Fruit fly (Drosophila melanogaster) whole organism, embryonic: ENCODE data around the gene Jon66Cii.

Source experiments
- B-H1 ChIP-seq: fragments of 200-800 bp; sonication (Bioruptor generic); IDR thresholded peaks from 3 replicates; pipeline ENCODE4 v1.3.6; 2022; ENCODE audit warnings: missing biosample characterization, missing genetic modification characterization
- BEAF-32 ChIP-seq: fragments of 200-800 bp; sonication (Bioruptor generic); optimal IDR thresholded peaks from 3 replicates; lab custom pipeline; 2017; ENCODE audit warnings: missing biosample characterization, missing genetic modification characterization, mild to moderate bottlenecking, moderate library complexity, missing genetic modification reagents
- CG10274 ChIP-seq: fragments of 200-800 bp; sonication (Bioruptor generic); optimal IDR thresholded peaks from 3 replicates; lab custom pipeline; 2017; ENCODE audit warnings: missing biosample characterization, mild to moderate bottlenecking, missing genetic modification characterization
- CG10654 ChIP-seq: fragments of 200-800 bp; sonication (Bioruptor generic); optimal IDR thresholded peaks from 2 replicates; lab custom pipeline; 2016; ENCODE audit warnings: missing biosample characterization, missing genetic modification characterization
- CG11085 ChIP-seq: fragments of 200-800 bp; sonication (Bioruptor generic); IDR thresholded peaks from 2 replicates; pipeline ENCODE4 v1.3.6; 2022; ENCODE audit warnings: missing biosample characterization, missing genetic modification characterization
- CG12769 ChIP-seq: fragments of 200-800 bp; sonication (Bioruptor generic); optimal IDR thresholded peaks from 2 replicates; lab custom pipeline; 2019; ENCODE audit warnings: missing biosample characterization, mild to moderate bottlenecking, missing genetic modification characterization, moderate library complexity
- CG14860 ChIP-seq: fragments of 200-800 bp; sonication (Bioruptor generic); IDR thresholded peaks from 3 replicates; pipeline ENCODE4 v1.3.6; 2022; ENCODE audit warnings: missing biosample characterization, missing genetic modification characterization; ENCODE audit not compliant: partially characterized antibody
- CG15514 ChIP-seq: fragments of 200-800 bp; sonication (Bioruptor generic); optimal IDR thresholded peaks from 3 replicates; lab custom pipeline; 2017; ENCODE audit warnings: missing biosample characterization, missing genetic modification characterization, mild to moderate bottlenecking, moderate library complexity, missing genetic modification reagents
- CG17568 ChIP-seq: fragments of 200-800 bp; sonication (Bioruptor generic); optimal IDR thresholded peaks from 2 replicates; lab custom pipeline; 2018; ENCODE audit warnings: missing biosample characterization, mild to moderate bottlenecking, missing genetic modification characterization, moderate library complexity
- CG17912 ChIP-seq: fragments of 200-800 bp; sonication (Bioruptor generic); optimal IDR thresholded peaks from 2 replicates; lab custom pipeline; 2018; ENCODE audit warnings: missing biosample characterization, mild to moderate bottlenecking, missing genetic modification characterization
- CG18262 ChIP-seq: fragments of 200-800 bp; optimal IDR thresholded peaks from 3 replicates; lab custom pipeline; 2019; ENCODE audit warnings: missing biosample characterization, mild to moderate bottlenecking, missing genetic modification characterization, moderate library complexity
- CG18476 ChIP-seq: fragments of 200-800 bp; sonication (Bioruptor generic); optimal IDR thresholded peaks from 2 replicates; lab custom pipeline; 2016; ENCODE audit warnings: missing biosample characterization, mild to moderate bottlenecking, missing genetic modification characterization
- CG2202 ChIP-seq: fragments of 200-800 bp; sonication (Bioruptor generic); optimal IDR thresholded peaks from 2 replicates; lab custom pipeline; 2018; ENCODE audit warnings: missing biosample characterization, mild to moderate bottlenecking, missing genetic modification characterization
- CG2712 ChIP-seq: fragments of 200-800 bp; optimal IDR thresholded peaks from 3 replicates; lab custom pipeline; 2019; ENCODE audit warnings: missing biosample characterization, mild to moderate bottlenecking, missing genetic modification characterization, moderate library complexity
- CG2889 ChIP-seq: fragments of 200-800 bp; sonication (Bioruptor generic); IDR thresholded peaks from 3 replicates; pipeline ENCODE4 v1.3.6; 2022; ENCODE audit warnings: missing biosample characterization, missing genetic modification characterization
- CG30403 ChIP-seq: fragments of 200-800 bp; sonication (Bioruptor generic); optimal IDR thresholded peaks from 3 replicates; lab custom pipeline; 2016; ENCODE audit warnings: missing biosample characterization, missing genetic modification characterization
- CG34422 ChIP-seq: fragments of 200-800 bp; sonication (Bioruptor generic); IDR thresholded peaks from 3 replicates; pipeline ENCODE4 v1.3.6; 2022; ENCODE audit warnings: missing biosample characterization, missing genetic modification characterization
- CG8388 ChIP-seq: fragments of 200-800 bp; sonication (Bioruptor generic); optimal IDR thresholded peaks from 2 replicates; lab custom pipeline; 2019; ENCODE audit warnings: missing biosample characterization, mild to moderate bottlenecking, missing genetic modification characterization, moderate library complexity
- CG8944 ChIP-seq: fragments of 200-800 bp; sonication (Bioruptor generic); optimal IDR thresholded peaks from 3 replicates; lab custom pipeline; 2016; ENCODE audit warnings: missing biosample characterization, missing genetic modification characterization
- CG9609 ChIP-seq: fragments of 200-800 bp; sonication (Bioruptor generic); optimal IDR thresholded peaks from 3 replicates; lab custom pipeline; 2016; ENCODE audit warnings: missing biosample characterization, missing genetic modification characterization
- CG9797 ChIP-seq: fragments of 200-800 bp; sonication (Bioruptor generic); optimal IDR thresholded peaks from 3 replicates; lab custom pipeline; 2018; ENCODE audit warnings: missing biosample characterization, mild to moderate bottlenecking, missing genetic modification characterization
- CHES-1-like ChIP-seq: fragments of 200-800 bp; sonication (Bioruptor generic); optimal IDR thresholded peaks from 2 replicates; lab custom pipeline; 2016; ENCODE audit warnings: missing biosample characterization, missing genetic modification characterization
- Camta ChIP-seq: fragments of 200-800 bp; sonication (Bioruptor generic); optimal IDR thresholded peaks from 2 replicates; lab custom pipeline; 2016; ENCODE audit warnings: missing biosample characterization, missing genetic modification characterization
- Chrac-16 ChIP-seq: fragments of 200-800 bp; sonication (Bioruptor generic); optimal IDR thresholded peaks from 3 replicates; lab custom pipeline; 2016; ENCODE audit warnings: missing biosample characterization, missing genetic modification characterization
- CkIIα-i1 ChIP-seq: fragments of 200-800 bp; sonication (Bioruptor generic); IDR thresholded peaks from 2 replicates; pipeline ENCODE4 v1.3.6; 2022; ENCODE audit warnings: missing biosample characterization, missing genetic modification characterization
- D ChIP-seq, 2 experiments: fragments of 200-800 bp in 1 of 2; fragments of >200 bp in 1 of 2; sonication (Bioruptor generic) in 1 of 2; optimal IDR thresholded peaks; 2 replicates in 1 of 2; 3 replicates in 1 of 2; lab custom pipeline; 2017; ENCODE audit warnings: mild to moderate bottlenecking in 1 of 2, missing biosample characterization in 1 of 2, missing genetic modification characterization in 1 of 2, missing genetic modification reagents in 1 of 2
- Dp ChIP-seq: fragments of 200-800 bp; sonication (Bioruptor generic); optimal IDR thresholded peaks from 2 replicates; lab custom pipeline; 2018; ENCODE audit warnings: missing biosample characterization, mild to moderate bottlenecking, missing genetic modification characterization, moderate library complexity
- Lhr ChIP-seq: fragments of 200-800 bp; sonication (Bioruptor generic); optimal IDR thresholded peaks from 3 replicates; lab custom pipeline; 2017; ENCODE audit warnings: mild to moderate bottlenecking, missing biosample characterization, missing genetic modification reagents, missing genetic modification characterization
- Lpt ChIP-seq: fragments of >200 bp; optimal IDR thresholded peaks from 2 replicates; lab custom pipeline; 2018; ENCODE audit warnings: missing biosample characterization, missing genetic modification characterization
- Med ChIP-seq: fragments of 200-800 bp; sonication (Bioruptor generic); peaks from one replicate; lab custom pipeline; 2016; ENCODE audit warnings: missing biosample characterization, missing genetic modification characterization, mild to moderate bottlenecking, inconsistent platforms, moderate library complexity
- Oaz ChIP-seq: fragments of 200-800 bp; sonication (Bioruptor generic); IDR thresholded peaks from 2 replicates; pipeline ENCODE4 v1.3.6; 2022; ENCODE audit warnings: missing biosample characterization, missing genetic modification characterization
- Pdp1 ChIP-seq, 2 experiments: fragments of 200-800 bp; sonication (Bioruptor generic); optimal IDR thresholded peaks; 3 replicates each; lab custom pipeline; 2016; ENCODE audit warnings: missing biosample characterization in 2 of 2, missing genetic modification characterization in 2 of 2, mild to moderate bottlenecking in 1 of 2, moderate library complexity in 1 of 2
- Sin3A ChIP-seq: fragments of >200 bp; optimal IDR thresholded peaks from 2 replicates; lab custom pipeline; 2018
- Spps ChIP-seq: fragments of 200-800 bp; sonication (Bioruptor generic); optimal IDR thresholded peaks from 2 replicates; lab custom pipeline; 2018; ENCODE audit warnings: missing biosample characterization, mild to moderate bottlenecking, missing genetic modification characterization
- ac ChIP-seq: fragments of 200-800 bp; sonication (Bioruptor generic); optimal IDR thresholded peaks from 3 replicates; lab custom pipeline; 2017; ENCODE audit warnings: missing biosample characterization, mild to moderate bottlenecking, missing genetic modification characterization
- ara ChIP-seq: fragments of 200-800 bp; sonication (Bioruptor generic); IDR thresholded peaks from 2 replicates; pipeline ENCODE4 v1.3.6; 2022; ENCODE audit warnings: missing biosample characterization, missing genetic modification characterization
- dan ChIP-seq: fragments of 200-800 bp; sonication (Bioruptor generic); IDR thresholded peaks from 2 replicates; pipeline ENCODE4 v1.3.6; 2022; ENCODE audit warnings: missing biosample characterization, missing genetic modification characterization
- dmrt11E ChIP-seq: fragments of 200-800 bp; sonication (Bioruptor generic); optimal IDR thresholded peaks from 3 replicates; lab custom pipeline; 2018; ENCODE audit warnings: missing biosample characterization, mild to moderate bottlenecking, missing genetic modification characterization, moderate library complexity
- gcm2 ChIP-seq: fragments of 200-800 bp; sonication (Bioruptor generic); optimal IDR thresholded peaks from 2 replicates; lab custom pipeline; 2016; ENCODE audit warnings: missing biosample characterization, missing genetic modification characterization
- gro ChIP-seq: fragments of 200-800 bp; sonication (Bioruptor generic); optimal IDR thresholded peaks from 2 replicates; lab custom pipeline; 2016; ENCODE audit warnings: missing biosample characterization, missing genetic modification characterization
- schlank ChIP-seq: fragments of 200-800 bp; sonication (Bioruptor generic); optimal IDR thresholded peaks from 2 replicates; lab custom pipeline; 2018; ENCODE audit warnings: missing biosample characterization, mild to moderate bottlenecking, missing genetic modification characterization
- sug ChIP-seq: fragments of 200-800 bp; optimal IDR thresholded peaks from 2 replicates; lab custom pipeline; 2019; ENCODE audit warnings: missing biosample characterization, mild to moderate bottlenecking, missing genetic modification characterization, moderate library complexity
- tio ChIP-seq: fragments of 200-800 bp; sonication (Bioruptor generic); optimal IDR thresholded peaks from 2 replicates; lab custom pipeline; 2017; ENCODE audit warnings: missing biosample characterization, missing genetic modification characterization, inconsistent platforms
- tll ChIP-seq, 2 experiments: fragments of 200-800 bp in 1 of 2; fragments of >200 bp in 1 of 2; sonication (Bioruptor generic) in 1 of 2; optimal IDR thresholded peaks; 2 replicates each; lab custom pipeline; 2017 to 2019; ENCODE audit warnings: missing biosample characterization in 2 of 2, missing genetic modification characterization in 2 of 2, mild to moderate bottlenecking in 1 of 2, moderate library complexity in 1 of 2
- trem ChIP-seq: fragments of 200-800 bp; optimal IDR thresholded peaks from 3 replicates; lab custom pipeline; 2019; ENCODE audit warnings: missing biosample characterization, mild to moderate bottlenecking, missing genetic modification characterization, moderate library complexity
- trh ChIP-seq: fragments of 200-800 bp; sonication (Bioruptor generic); optimal IDR thresholded peaks from 2 replicates; lab custom pipeline; 2016; ENCODE audit warnings: missing biosample characterization, missing genetic modification characterization
- unc-4 ChIP-seq: fragments of 200-800 bp; sonication (Bioruptor generic); IDR thresholded peaks from 2 replicates; pipeline ENCODE4 v1.3.6; 2022; ENCODE audit warnings: missing biosample characterization, missing genetic modification characterization; ENCODE audit not compliant: partially characterized antibody
- vvl ChIP-seq: fragments of 200-800 bp; sonication (Bioruptor generic); IDR thresholded peaks from 2 replicates; pipeline ENCODE4 v1.3.6; 2022; ENCODE audit warnings: missing biosample characterization, missing genetic modification characterization

Jon66Cii gene

DNA sequence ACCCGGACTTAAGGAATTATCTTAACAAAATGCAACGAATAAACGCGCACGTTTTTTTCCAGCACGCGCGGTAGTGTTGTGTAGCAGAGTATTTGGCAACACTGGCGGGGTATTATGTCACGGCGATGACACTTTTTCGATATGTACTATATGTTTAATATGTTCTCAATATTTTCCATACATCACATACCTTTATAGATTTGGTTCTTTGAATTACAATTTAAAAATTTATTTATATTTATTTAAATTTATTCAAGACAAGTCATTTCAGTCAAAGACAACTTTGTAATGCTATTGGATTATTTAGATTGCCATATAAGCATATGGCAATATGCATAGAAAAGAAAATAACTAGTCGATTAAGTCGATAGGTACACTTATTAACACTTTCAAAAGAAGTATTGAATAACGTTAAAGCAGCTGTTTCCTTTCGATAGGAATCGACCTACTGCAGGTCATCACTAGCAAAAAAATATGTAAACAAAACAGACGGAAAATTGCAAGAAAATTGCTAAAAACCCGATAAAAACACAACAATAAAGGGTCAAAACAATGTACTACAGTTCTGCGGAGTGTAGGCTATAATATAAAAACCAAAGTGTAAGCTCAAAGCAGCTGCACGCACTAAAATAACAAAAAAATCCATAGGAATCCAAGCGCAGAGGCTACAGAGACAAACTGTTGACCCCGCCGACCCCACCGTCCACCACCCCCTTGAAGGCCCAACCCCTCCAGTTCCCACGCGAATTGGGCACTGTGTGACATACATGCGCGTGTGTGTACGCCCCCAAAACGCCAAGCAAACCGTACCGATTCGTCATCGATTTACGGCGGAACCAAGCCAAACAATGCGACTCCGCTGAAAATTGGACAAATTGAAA lies 47.1 kb downstream of the Jon66Cii start, which contains the start of the genes CG7182 and GAPcenA (continued):
- peak; percentile 80; the same call in 1 of the 3 replicates for TF ChIP-seq CG34422 (GFP tag; lab: Robert Waterston, UW)
- TF ChIP-seq CG18262 (tag; lab: Kevin White, UChicago) = peak; percentile 79
- TF ChIP-seq CG8944 (GFP tag; lab: Kevin White, UChicago) = no peak
- peak; percentile 29 for TF ChIP-seq Spps (tag; lab: Kevin White, UChicago)
- TF ChIP-seq schlank (tag; lab: Kevin White, UChicago) = peak; percentile 35
- peak; percentile 72 for TF ChIP-seq BEAF-32 (GFP tag; lab: Kevin White, UChicago)
- peak; percentile 56 for TF ChIP-seq CG18476 (GFP tag; lab: Kevin White, UChicago)
- TF ChIP-seq Chrac-16 = peak; percentile 63
- peak; percentile 65 for TF ChIP-seq dmrt11E (tag; lab: Kevin White, UChicago)
- peak; percentile 80 for TF ChIP-seq CG30403
- peak; percentile 34 for TF ChIP-seq Lhr (GFP tag; lab: Kevin White, UChicago)
- TF ChIP-seq gro (GFP tag; lab: Kevin White, UChicago) = no peak
- peak; percentile 82 for TF ChIP-seq CG2712 (tag; lab: Kevin White, UChicago)
- peak in 1 of 2 experiments; percentile 4 for TF ChIP-seq tll (GFP tag; optimal IDR thresholded peaks at IDR 0.05; lab: Kevin White, UChicago)
- TF ChIP-seq B-H1 (GFP tag; lab: Robert Waterston, UW) = no peak
- TF ChIP-seq Med (GFP tag; lab: Kevin White, UChicago) = peak; percentile 75
- peak; percentile 53 for TF ChIP-seq CG15514 (GFP tag; lab: Kevin White, UChicago)
- TF ChIP-seq ara = no peak
- no peak for TF ChIP-seq ac (GFP tag; lab: Kevin White, UChicago)
- peak; percentile 23 for TF ChIP-seq CG2202 (tag; lab: Kevin White, UChicago)
- TF ChIP-seq CG9797 = peak; percentile 21
- peak; percentile 90 for TF ChIP-seq sug (tag; lab: Kevin White, UChicago)
- TF ChIP-seq CG11085 (GFP tag; lab: Robert Waterston, UW) = peak; percentile 41
- no peak for TF ChIP-seq Sin3A (lab: Kevin White, UChicago)
- TF ChIP-seq Oaz (GFP tag; lab: Robert Waterston, UW) = no peak
- TF ChIP-seq CG17568 (GFP tag; lab: Kevin White, UChicago) = no peak
- TF ChIP-seq unc-4 (GFP tag; lab: Robert Waterston, UW) = peak; percentile 64
- TF ChIP-seq D (optimal IDR thresholded peaks at IDR 0.05; lab: Kevin White, UChicago) = no peak
- peak; percentile 53 for TF ChIP-seq D (GFP tag; optimal IDR thresholded peaks at IDR 0.05; lab: Kevin White, UChicago)
- no peak for TF ChIP-seq CHES-1-like (GFP tag; lab: Kevin White, UChicago)
- peak; percentile 20 for TF ChIP-seq trh (GFP tag; lab: Kevin White, UChicago)
- TF ChIP-seq dan (GFP tag; lab: Robert Waterston, UW) = no peak
- TF ChIP-seq gcm2 (GFP tag; lab: Kevin White, UChicago) = no peak
- peak; percentile 32; the same call in 1 of the 3 replicates for TF ChIP-seq CG14860
- no peak for TF ChIP-seq CG12769
- peak; percentile 53 for TF ChIP-seq vvl (GFP tag; lab: Robert Waterston, UW)
- no peak for TF ChIP-seq CG2889 (GFP tag; lab: Robert Waterston, UW)
- peak; percentile 2 for TF ChIP-seq CG10274 (GFP tag; lab: Kevin White, UChicago)
- no peak for TF ChIP-seq Lpt (GFP tag; lab: Kevin White, UChicago)
- no peak for TF ChIP-seq tio
- peak; percentile 16 for TF ChIP-seq CG9609
- peak; percentile 84 for TF ChIP-seq trem (tag; lab: Kevin White, UChicago)
- peak; percentile 26 for TF ChIP-seq Camta (GFP tag; lab: Kevin White, UChicago)
- TF ChIP-seq CkIIα-i1 (GFP tag; lab: Robert Waterston, UW) = no peak
- TF ChIP-seq Dp (GFP tag; lab: Kevin White, UChicago) = peak; percentile 42
- no peak for TF ChIP-seq CG17912 (GFP tag; lab: Kevin White, UChicago)
- TF ChIP-seq CG8388 (GFP tag; lab: Kevin White, UChicago) = peak; percentile 53
- TF ChIP-seq CG10654 (GFP tag; lab: Kevin White, UChicago) = peak; percentile 61
- peak in 1 of 2 experiments; percentile 82 for TF ChIP-seq Pdp1 (GFP tag; optimal IDR thresholded peaks at IDR 0.05; lab: Kevin White, UChicago)
